Worm (Caenorhabditis elegans): ENCODE results near the gene F55A11.6.

Gene F55A11.6

ce11 chrV:11820551-11820950 lies 43.9 kb downstream of the F55A11.6 start:
- TF ChIP-seq F49E8.2 (tag; optimal IDR thresholded peaks at IDR 0.05; ENCODE audit: borderline replicate concordance): no peak
- TF ChIP-seq hlh-11 (tag; optimal IDR thresholded peaks at IDR 0.05): peak; percentile 35
- TF ChIP-seq zfp-3 (GFP tag; conservative IDR thresholded peaks at IDR 0.05): 0 out of 2 replicates have a peak, but pooled peaks have one; percentile 31
- peak; percentile 32 for TF ChIP-seq dve-1 (tag; optimal IDR thresholded peaks at IDR 0.05; ENCODE audit: insufficient read depth)
- TF ChIP-seq dmd-6 (GFP tag; IDR thresholded peaks at IDR 0.05): peak; percentile 57
- TF ChIP-seq nhr-28 (tag; optimal IDR thresholded peaks at IDR 0.05): peak; percentile 68
- peak; percentile 43; the same call in 1 of the 2 replicates for TF ChIP-seq mdt-29 (GFP tag; IDR thresholded peaks at IDR 0.05)
- peak; percentile 96 for TF ChIP-seq aha-1 (tag)
- TF ChIP-seq php-3 (GFP tag; IDR thresholded peaks at IDR 0.05): no peak
- TF ChIP-seq nhr-77 (tag; optimal IDR thresholded peaks at IDR 0.05): peak; percentile 28
- peak; percentile 54 for TF ChIP-seq pqm-1 (tag; optimal IDR thresholded peaks at IDR 0.05)
- no peak for TF ChIP-seq daf-16 (GFP tag; optimal IDR thresholded peaks at IDR 0.05)
- peak; percentile 23 for TF ChIP-seq daf-16 (tag; optimal IDR thresholded peaks at IDR 0.05)
- TF ChIP-seq arid-1 (GFP tag; conservative IDR thresholded peaks at IDR 0.05): no peak
- TF ChIP-seq fos-1 (tag; optimal IDR thresholded peaks at IDR 0.05): no peak

- TF ChIP-seq lin-38 (GFP tag; IDR thresholded peaks at IDR 0.05) (peak; percentile 28), lsy-2 (tag; optimal IDR thresholded peaks at IDR 0.05) (peak in 1 of 2 experiments; percentile 51), egl-27 (tag; optimal IDR thresholded peaks at IDR 0.05) (no peak), ceh-62 (tag; optimal IDR thresholded peaks at IDR 0.05) (no peak), mdl-1 (tag; optimal IDR thresholded peaks at IDR 0.05) (peak in 1 of 2 experiments; percentile 47), aha-1 (tag) (peak; percentile 92), mep-1 (tag; optimal IDR thresholded peaks at IDR 0.05) (peak; percentile 71), nhr-77 (tag; optimal IDR thresholded peaks at IDR 0.05) (peak; percentile 90), pqm-1 (tag; optimal IDR thresholded peaks at IDR 0.05) (peak; percentile 10), unc-62 (GFP tag; optimal IDR thresholded peaks at IDR 0.05 in 1 of 2) (peak in 1 of 2 experiments; percentile 49), unc-62 (tag; optimal IDR thresholded peaks at IDR 0.05) (no peak), jun-1 (tag; optimal IDR thresholded peaks at IDR 0.05) (no peak), nhr-6 (tag; optimal IDR thresholded peaks at IDR 0.05) (peak; percentile 47), hlh-30 (tag; optimal IDR thresholded peaks at IDR 0.05; ENCODE audit: insufficient read depth) (peak; percentile 71), dve-1 (tag; optimal IDR thresholded peaks at IDR 0.05; ENCODE audit: insufficient read depth) (peak; percentile 76), zip-2 (tag; optimal IDR thresholded peaks at IDR 0.05) (peak; percentile 21), hlh-11 (tag; optimal IDR thresholded peaks at IDR 0.05) (peak; percentile 66), attf-4 (tag; optimal IDR thresholded peaks at IDR 0.05) (no peak), mdt-29 (GFP tag; IDR thresholded peaks at IDR 0.05) (peak; percentile 23; the same call in 1 of the 2 replicates), php-3 (GFP tag; IDR thresholded peaks at IDR 0.05) (no peak), hif-1 (tag; optimal IDR thresholded peaks at IDR 0.05) (peak; percentile 74 to 95), daf-16 (GFP tag; optimal IDR thresholded peaks at IDR 0.05) (no peak), daf-16 (tag; optimal IDR thresholded peaks at IDR 0.05) (peak; percentile 91), nhr-28 (tag; optimal IDR thresholded peaks at IDR 0.05) (peak; percentile 84), nhr-11 (tag; optimal IDR thresholded peaks at IDR 0.05) (peak; percentile 23), dmd-6 (GFP tag; IDR thresholded peaks at IDR 0.05) (peak; percentile 47), snpc-4 (tag; optimal IDR thresholded peaks at IDR 0.05) (no peak), dpl-1 (GFP tag; optimal IDR thresholded peaks at IDR 0.05) (no peak), nhr-10 (tag; optimal IDR thresholded peaks at IDR 0.05) (peak; percentile 90), lin-1 (GFP tag; IDR thresholded peaks at IDR 0.05) (0 out of 2 replicates have a peak, but pooled peaks have one; percentile 12), zfp-3 (GFP tag; conservative IDR thresholded peaks at IDR 0.05) (peak; percentile 64), mxl-3 (GFP tag; optimal IDR thresholded peaks at IDR 0.05) (peak; percentile 15), T20F7.1 (GFP tag; optimal IDR thresholded peaks at IDR 0.05) (peak; percentile 66), pha-4 (GFP tag; IDR thresholded peaks at IDR 0.05) (0 out of 2 replicates have a peak, but pooled peaks have one; percentile 10), pha-4 (tag; optimal IDR thresholded peaks at IDR 0.05) (no peak), aly-2 (tag; optimal IDR thresholded peaks at IDR 0.05) (no peak)
These were observed 45.9 kb downstream of the F55A11.6 start, which contains the start of gene pyc-1 for ce11 chrV:11822461-11822939. Gene pyc-1 (minus strand): TSS chrV:11822529.

Measured in whole organism, L4 larva.